Fruit fly (Drosophila melanogaster) whole organism, embryonic: Measurements from ENCODE around the gene Nab2.

Experiments used
- Asciz ChIP-seq: fragments of 200-800 bp; sonication (Bioruptor generic); optimal IDR thresholded peaks from 2 replicates; lab custom pipeline; 2017; ENCODE audit warnings: missing biosample characterization, mild to moderate bottlenecking, missing genetic modification characterization, missing genetic modification reagents
- BEAF-32 ChIP-seq: fragments of 200-800 bp; sonication (Bioruptor generic); optimal IDR thresholded peaks from 3 replicates; lab custom pipeline; 2017; ENCODE audit warnings: missing biosample characterization, missing genetic modification characterization, mild to moderate bottlenecking, moderate library complexity, missing genetic modification reagents
- CG11085 ChIP-seq: fragments of 200-800 bp; sonication (Bioruptor generic); IDR thresholded peaks from 2 replicates; pipeline ENCODE4 v1.3.6; 2022; ENCODE audit warnings: missing biosample characterization, missing genetic modification characterization
- CG11247 ChIP-seq: fragments of 200-800 bp; sonication (Bioruptor generic); IDR thresholded peaks from 2 replicates; pipeline ENCODE4 v1.3.6; 2022; ENCODE audit warnings: missing biosample characterization, missing genetic modification characterization
- CG13624 ChIP-seq: fragments of 200-800 bp; sonication (Bioruptor generic); optimal IDR thresholded peaks from 2 replicates; lab custom pipeline; 2016; ENCODE audit warnings: missing biosample characterization, missing genetic modification characterization
- CG16815 ChIP-seq: fragments of 200-800 bp; sonication (Bioruptor generic); optimal IDR thresholded peaks from 3 replicates; lab custom pipeline; 2017; ENCODE audit warnings: missing biosample characterization, mild to moderate bottlenecking, missing genetic modification characterization
- CG17186 ChIP-seq: fragments of 200-800 bp; sonication (Bioruptor generic); optimal IDR thresholded peaks from 3 replicates; lab custom pipeline; 2017; ENCODE audit warnings: missing biosample characterization, missing genetic modification reagents, missing genetic modification characterization
- CG17359 ChIP-seq: fragments of 200-800 bp; sonication (Bioruptor generic); optimal IDR thresholded peaks from 3 replicates; lab custom pipeline; 2018; ENCODE audit warnings: missing biosample characterization, mild to moderate bottlenecking, missing genetic modification characterization, moderate library complexity
- CG17361 ChIP-seq: fragments of 200-800 bp; sonication (Bioruptor generic); IDR thresholded peaks from 3 replicates; pipeline ENCODE4 v1.3.6; 2022; ENCODE audit warnings: missing biosample characterization, missing genetic modification characterization
- CG1792 ChIP-seq: fragments of 200-800 bp; sonication (Bioruptor generic); optimal IDR thresholded peaks from 2 replicates; lab custom pipeline; 2016; ENCODE audit warnings: missing biosample characterization, missing genetic modification characterization
- CG31365 ChIP-seq: fragments of 200-800 bp; sonication (Bioruptor generic); optimal IDR thresholded peaks from 2 replicates; lab custom pipeline; 2018; ENCODE audit warnings: missing biosample characterization, mild to moderate bottlenecking, missing genetic modification characterization
- CG32767 ChIP-seq: fragments of 200-800 bp; sonication (Bioruptor generic); IDR thresholded peaks from 2 replicates; pipeline ENCODE4 v1.3.6; 2022; ENCODE audit warnings: missing biosample characterization, missing genetic modification characterization
- CG4328 ChIP-seq: fragments of 200-800 bp; sonication (Bioruptor generic); optimal IDR thresholded peaks from 3 replicates; lab custom pipeline; 2017; ENCODE audit warnings: missing biosample characterization, missing genetic modification reagents, missing genetic modification characterization
- CG7786 ChIP-seq: fragments of 200-800 bp; sonication (Bioruptor generic); optimal IDR thresholded peaks from 2 replicates; lab custom pipeline; 2016; ENCODE audit warnings: missing biosample characterization, missing genetic modification characterization
- CG9727 ChIP-seq: fragments of 200-800 bp; sonication (Bioruptor generic); optimal IDR thresholded peaks from 3 replicates; lab custom pipeline; 2017; ENCODE audit warnings: missing biosample characterization, mild to moderate bottlenecking, missing genetic modification characterization
- E2f1 ChIP-seq: fragments of 200-800 bp; sonication (Bioruptor generic); IDR thresholded peaks from 2 replicates; pipeline ENCODE4 v1.3.6; 2022; ENCODE audit warnings: missing biosample characterization, missing genetic modification characterization
- E2f2 ChIP-seq: fragments of 200-800 bp; sonication (Bioruptor generic); IDR thresholded peaks from 2 replicates; pipeline ENCODE4 v1.3.6; 2022; ENCODE audit warnings: missing biosample characterization, missing genetic modification characterization
- HLH3B ChIP-seq: fragments of 200-800 bp; sonication (Bioruptor generic); IDR thresholded peaks from 2 replicates; pipeline ENCODE4 v1.3.6; 2022; ENCODE audit warnings: missing biosample characterization, missing genetic modification characterization
- Hmx ChIP-seq: fragments of 200-800 bp; sonication (Bioruptor generic); optimal IDR thresholded peaks from 2 replicates; lab custom pipeline; 2016; ENCODE audit warnings: missing biosample characterization, missing genetic modification characterization
- MTF-1 ChIP-seq: fragments of 200-800 bp; sonication (Bioruptor generic); optimal IDR thresholded peaks from 2 replicates; lab custom pipeline; 2018; ENCODE audit warnings: missing biosample characterization, mild to moderate bottlenecking, missing genetic modification characterization, borderline replicate concordance
- NC2α ChIP-seq: fragments of 200-800 bp; sonication (Bioruptor generic); optimal IDR thresholded peaks from 2 replicates; lab custom pipeline; 2016; ENCODE audit warnings: missing biosample characterization, missing genetic modification characterization
- NK7.1 ChIP-seq: fragments of 200-800 bp; sonication (Bioruptor generic); optimal IDR thresholded peaks from 3 replicates; lab custom pipeline; 2016; ENCODE audit warnings: missing biosample characterization, missing genetic modification characterization
- Oli ChIP-seq: fragments of 200-800 bp; sonication (Bioruptor generic); optimal IDR thresholded peaks from 2 replicates; lab custom pipeline; 2018; ENCODE audit warnings: missing biosample characterization, mild to moderate bottlenecking, missing genetic modification characterization, moderate library complexity
- Ravus ChIP-seq: fragments of 200-800 bp; sonication (Bioruptor generic); IDR thresholded peaks from 2 replicates; pipeline ENCODE4 v1.3.6; 2022; ENCODE audit warnings: missing biosample characterization, missing genetic modification characterization
- Sin3A ChIP-seq: fragments of >200 bp; optimal IDR thresholded peaks from 2 replicates; lab custom pipeline; 2018
- Sry-δ ChIP-seq: fragments of 200-800 bp; sonication (Bioruptor generic); optimal IDR thresholded peaks from 2 replicates; lab custom pipeline; 2016; ENCODE audit warnings: missing biosample characterization, missing genetic modification characterization
- Ssrp ChIP-seq: fragments of 200-800 bp; sonication (Bioruptor generic); optimal IDR thresholded peaks from 2 replicates; lab custom pipeline; 2018; ENCODE audit warnings: missing biosample characterization, mild to moderate bottlenecking, missing genetic modification characterization, moderate library complexity
- bigmax ChIP-seq: fragments of 200-800 bp; sonication (Bioruptor generic); optimal IDR thresholded peaks from 2 replicates; lab custom pipeline; 2018; ENCODE audit warnings: missing biosample characterization, mild to moderate bottlenecking, missing genetic modification characterization
- btn ChIP-seq: fragments of 200-800 bp; sonication (Bioruptor generic); optimal IDR thresholded peaks from 2 replicates; lab custom pipeline; 2016; ENCODE audit warnings: missing biosample characterization, missing genetic modification characterization
- cg ChIP-seq: fragments of 200-800 bp; sonication (Bioruptor generic); optimal IDR thresholded peaks from 3 replicates; lab custom pipeline; 2019; ENCODE audit warnings: missing biosample characterization, mild to moderate bottlenecking, missing genetic modification characterization, moderate library complexity
- chn ChIP-seq: fragments of 200-800 bp; sonication (Bioruptor generic); optimal IDR thresholded peaks from 2 replicates; lab custom pipeline; 2016; ENCODE audit warnings: missing biosample characterization, missing genetic modification characterization
- dati ChIP-seq: fragments of 200-800 bp; sonication (Bioruptor generic); IDR thresholded peaks from 2 replicates; pipeline ENCODE4 v1.3.6; 2022; ENCODE audit warnings: missing biosample characterization, missing genetic modification characterization
- dmrt11E ChIP-seq: fragments of 200-800 bp; sonication (Bioruptor generic); optimal IDR thresholded peaks from 3 replicates; lab custom pipeline; 2018; ENCODE audit warnings: missing biosample characterization, mild to moderate bottlenecking, missing genetic modification characterization, moderate library complexity
- dmrt99B ChIP-seq: fragments of 200-800 bp; sonication (Bioruptor generic); optimal IDR thresholded peaks from 2 replicates; lab custom pipeline; 2018; ENCODE audit warnings: missing biosample characterization, mild to moderate bottlenecking, missing genetic modification characterization, moderate library complexity
- gsb-n ChIP-seq: fragments of 200-800 bp; sonication (Bioruptor generic); optimal IDR thresholded peaks from 3 replicates; lab custom pipeline; 2018; ENCODE audit warnings: missing biosample characterization, mild to moderate bottlenecking, missing genetic modification characterization
- hbn ChIP-seq: fragments of 200-800 bp; sonication (Bioruptor generic); IDR thresholded peaks from 2 replicates; pipeline ENCODE4 v1.3.6; 2022; ENCODE audit warnings: missing biosample characterization, missing genetic modification characterization; ENCODE audit not compliant: partially characterized antibody
- lilli ChIP-seq: fragments of 200-800 bp; sonication (Bioruptor generic); optimal IDR thresholded peaks from 3 replicates; lab custom pipeline; 2016; ENCODE audit warnings: missing biosample characterization, missing genetic modification characterization
- lov ChIP-seq, 2 experiments: fragments of 200-800 bp in 1 of 2; fragments of >200 bp in 1 of 2; sonication (Bioruptor generic) in 1 of 2; IDR thresholded peaks in 1 of 2; optimal IDR thresholded peaks in 1 of 2; 2 replicates in 1 of 2; 3 replicates in 1 of 2; pipeline versions ENCODE4 v1.3.6 to Lab custom; 2017 to 2022; ENCODE audit warnings: missing biosample characterization in 1 of 2, missing genetic modification characterization in 1 of 2
- mam ChIP-seq: fragments of 200-800 bp; sonication (Bioruptor generic); optimal IDR thresholded peaks from 3 replicates; lab custom pipeline; 2016; ENCODE audit warnings: missing biosample characterization, missing genetic modification characterization
- mld ChIP-seq: fragments of 200-800 bp; sonication (Bioruptor generic); IDR thresholded peaks from 3 replicates; pipeline ENCODE4 v1.3.6; 2022; ENCODE audit warnings: missing biosample characterization, missing genetic modification characterization; ENCODE audit not compliant: partially characterized antibody
- odd ChIP-seq: fragments of 200-800 bp; sonication (Bioruptor generic); optimal IDR thresholded peaks from 2 replicates; lab custom pipeline; 2017; ENCODE audit warnings: missing biosample characterization, mild to moderate bottlenecking, missing genetic modification characterization
- row ChIP-seq: fragments of 200-800 bp; sonication (Bioruptor generic); IDR thresholded peaks from 3 replicates; pipeline ENCODE4 v1.3.6; 2022; ENCODE audit warnings: missing biosample characterization, missing genetic modification characterization
- run ChIP-seq: fragments of 200-800 bp; sonication (Bioruptor generic); optimal IDR thresholded peaks from 3 replicates; lab custom pipeline; 2018; ENCODE audit warnings: missing biosample characterization, mild to moderate bottlenecking, missing genetic modification characterization
- sd ChIP-seq: fragments of 200-800 bp; sonication (Bioruptor generic); optimal IDR thresholded peaks from 3 replicates; lab custom pipeline; 2018; ENCODE audit warnings: missing biosample characterization, mild to moderate bottlenecking, missing genetic modification characterization, moderate library complexity
- slou ChIP-seq: fragments of 200-800 bp; sonication (Bioruptor generic); optimal IDR thresholded peaks from 3 replicates; lab custom pipeline; 2016; ENCODE audit warnings: missing biosample characterization, missing genetic modification characterization
- so ChIP-seq: fragments of 200-800 bp; sonication (Bioruptor generic); IDR thresholded peaks from 3 replicates; pipeline ENCODE4 v1.3.6; 2022; ENCODE audit warnings: missing biosample characterization, missing genetic modification characterization
- trem ChIP-seq: fragments of 200-800 bp; optimal IDR thresholded peaks from 3 replicates; lab custom pipeline; 2019; ENCODE audit warnings: missing biosample characterization, mild to moderate bottlenecking, missing genetic modification characterization, moderate library complexity
- zf30C ChIP-seq: fragments of 200-800 bp; sonication (Bioruptor generic); optimal IDR thresholded peaks from 3 replicates; lab custom pipeline; 2018; ENCODE audit warnings: missing biosample characterization, mild to moderate bottlenecking, missing genetic modification characterization

The Nab2 gene

DNA sequence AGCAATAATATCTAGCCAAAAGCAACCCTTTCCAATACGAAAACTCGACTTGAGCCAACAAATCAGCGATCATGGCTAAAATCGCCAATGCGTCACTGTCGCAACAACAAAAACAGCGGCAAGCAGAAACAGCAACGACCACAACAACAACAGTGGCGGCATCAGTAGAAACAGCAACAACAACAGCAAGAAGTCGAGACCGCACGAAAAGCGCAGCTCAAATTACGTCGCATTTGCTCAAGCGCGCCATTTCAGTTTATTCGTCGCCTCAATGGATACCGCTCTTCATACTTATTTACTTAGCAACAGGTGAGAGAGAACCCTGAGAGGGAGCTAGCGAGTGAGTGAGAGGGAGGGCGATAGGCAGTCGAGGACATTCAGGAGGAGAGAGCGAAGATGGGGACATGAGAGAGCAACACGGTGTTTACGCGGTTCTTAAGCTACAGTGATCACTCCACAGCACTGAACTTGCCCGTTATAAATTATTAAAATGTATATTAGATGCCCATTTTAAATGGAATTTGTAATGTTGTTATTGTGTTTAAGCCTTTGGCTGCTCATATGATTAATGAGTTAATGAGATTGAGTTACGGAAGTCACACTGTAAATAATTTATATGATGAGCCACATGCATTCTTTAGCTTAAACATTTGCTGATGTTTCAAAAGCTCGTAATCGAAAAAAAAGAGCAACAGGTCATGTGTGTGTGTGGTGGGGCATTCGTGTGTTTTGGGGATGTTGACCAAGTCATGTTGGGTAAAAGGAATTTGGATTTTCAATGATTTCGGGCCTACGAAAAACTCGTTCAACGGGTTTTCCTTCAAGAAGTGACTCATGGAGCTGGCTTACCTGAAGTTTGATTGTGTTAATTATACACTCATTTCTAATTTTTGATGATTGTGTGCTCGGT is 22.4 kb downstream of the Nab2 start (continued):
- TF ChIP-seq zf30C (GFP tag; lab: Kevin White, UChicago), result no peak
- TF ChIP-seq btn (GFP tag; lab: Kevin White, UChicago), result no peak
- TF ChIP-seq CG17186 (GFP tag; lab: Kevin White, UChicago), result no peak
- TF ChIP-seq bigmax (GFP tag; lab: Kevin White, UChicago), result no peak
- peak; percentile 75 for TF ChIP-seq CG17361 (GFP tag; lab: Robert Waterston, UW)
- peak; percentile 76 for TF ChIP-seq HLH3B (GFP tag; lab: Robert Waterston, UW)
- TF ChIP-seq slou (GFP tag; lab: Kevin White, UChicago), result peak; percentile 41
- TF ChIP-seq NC2α (GFP tag; lab: Kevin White, UChicago), result peak; percentile 34
- TF ChIP-seq dati, result peak; percentile 39
- peak; percentile 81 for TF ChIP-seq Oli (tag; lab: Kevin White, UChicago)
- peak; percentile 61 for TF ChIP-seq E2f2 (GFP tag; lab: Robert Waterston, UW)
- TF ChIP-seq CG16815 (GFP tag; lab: Kevin White, UChicago), result peak; percentile 78
- peak; percentile 75 for TF ChIP-seq CG11247 (GFP tag; lab: Robert Waterston, UW)
- no peak for TF ChIP-seq BEAF-32 (GFP tag; lab: Kevin White, UChicago)
- TF ChIP-seq dmrt11E (tag; lab: Kevin White, UChicago), result peak; percentile 85
- peak; percentile 69 for TF ChIP-seq NK7.1 (GFP tag; lab: Kevin White, UChicago)
- peak; percentile 52 for TF ChIP-seq Asciz
- TF ChIP-seq E2f1 (GFP tag; lab: Robert Waterston, UW), result peak; percentile 79
- peak; percentile 68 for TF ChIP-seq CG13624 (GFP tag; lab: Kevin White, UChicago)
- TF ChIP-seq CG9727 (GFP tag; lab: Kevin White, UChicago), result peak; percentile 83
- TF ChIP-seq Sry-δ, result peak; percentile 11
- TF ChIP-seq MTF-1 (GFP tag; lab: Kevin White, UChicago), result peak; percentile 72
- no peak for TF ChIP-seq lov (optimal IDR thresholded peaks at IDR 0.05; lab: Kevin White, UChicago)
- TF ChIP-seq lov (GFP tag; IDR thresholded peaks at IDR 0.05; lab: Robert Waterston, UW), result 0 out of 3 replicates have a peak, but pooled peaks have one; percentile 83
- peak; percentile 65 for TF ChIP-seq chn (GFP tag; lab: Kevin White, UChicago)
- TF ChIP-seq CG1792 (GFP tag; lab: Kevin White, UChicago), result peak; percentile 60
- TF ChIP-seq hbn (GFP tag; lab: Robert Waterston, UW), result no peak
- peak; percentile 86 for TF ChIP-seq lilli
- TF ChIP-seq gsb-n (tag; lab: Kevin White, UChicago), result peak; percentile 79
- TF ChIP-seq Sin3A (lab: Kevin White, UChicago), result no peak
- peak; percentile 59 for TF ChIP-seq trem (tag; lab: Kevin White, UChicago)
- peak; percentile 72 for TF ChIP-seq CG32767 (GFP tag; lab: Robert Waterston, UW)
- TF ChIP-seq sd (tag; lab: Kevin White, UChicago), result peak; percentile 64
- peak; percentile 87 for TF ChIP-seq row (GFP tag; lab: Robert Waterston, UW)
- peak; percentile 18 for TF ChIP-seq run (tag; lab: Kevin White, UChicago)
- TF ChIP-seq dmrt99B (tag; lab: Kevin White, UChicago), result peak; percentile 81
- TF ChIP-seq CG17359 (tag; lab: Kevin White, UChicago), result peak; percentile 76
- no peak for TF ChIP-seq CG4328
- no peak; the same call in none of the 2 replicates for TF ChIP-seq Ravus (GFP tag; lab: Robert Waterston, UW)
- TF ChIP-seq cg, result no peak
- TF ChIP-seq CG11085 (GFP tag; lab: Robert Waterston, UW), result peak; percentile 70
- no peak for TF ChIP-seq mld (GFP tag; lab: Robert Waterston, UW)
- peak; percentile 75 for TF ChIP-seq mam (GFP tag; lab: Kevin White, UChicago)
- peak; percentile 71 for TF ChIP-seq Ssrp (tag; lab: Kevin White, UChicago)
- TF ChIP-seq so, result peak; percentile 87
- TF ChIP-seq odd, result peak; percentile 66
- peak; percentile 18 for TF ChIP-seq Hmx (GFP tag; lab: Kevin White, UChicago)
- peak; percentile 71 for TF ChIP-seq CG7786 (GFP tag; lab: Kevin White, UChicago)
- TF ChIP-seq CG31365 (tag; lab: Kevin White, UChicago), result no peak
